Worm (Caenorhabditis elegans): ENCODE data around the gene C04F5.9.

The C04F5.9 gene

ce11 chrV:5069440-5069839 lies 49.6 kb downstream of the C04F5.9 start, which contains the start of gene Y58A7A.1:
Gene Y58A7A.1, minus strand, starts transcription at chrV:5069540.
- no peak for TF ChIP-seq scrt-1 (GFP tag; IDR thresholded peaks at IDR 0.05)
- no peak for TF ChIP-seq ceh-36 (tag; optimal IDR thresholded peaks at IDR 0.05)
- TF ChIP-seq tbx-11 (GFP tag; IDR thresholded peaks at IDR 0.05) = no peak
- no peak for TF ChIP-seq aly-1 (tag; optimal IDR thresholded peaks at IDR 0.05)
- TF ChIP-seq tbx-37 (GFP tag; conservative IDR thresholded peaks at IDR 0.05) = no peak
- no peak for TF ChIP-seq ceh-13 (GFP tag; optimal IDR thresholded peaks at IDR 0.05)

DNA sequence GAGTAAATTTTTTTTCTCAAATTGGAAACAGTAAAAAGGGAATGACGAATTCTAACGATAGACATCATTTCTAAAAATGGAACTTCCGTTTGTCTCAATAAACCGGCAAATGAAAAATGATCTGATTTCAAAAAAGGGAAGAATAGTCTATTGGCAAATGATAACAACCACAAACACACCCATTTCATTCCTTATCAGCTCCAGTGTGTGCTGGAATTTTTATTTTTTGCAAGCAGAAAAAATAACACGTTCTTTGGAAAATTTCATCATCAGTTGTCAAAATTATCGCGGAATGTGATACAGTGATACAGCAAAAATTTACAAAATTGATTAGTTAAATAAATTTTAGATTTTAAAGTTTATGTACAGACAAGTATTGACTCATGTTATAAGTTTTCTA lies 51.6 kb downstream of the C04F5.9 start:
- no peak for TF ChIP-seq sea-1 (GFP tag; conservative IDR thresholded peaks at IDR 0.05)
- no peak for TF ChIP-seq ets-7 (tag; optimal IDR thresholded peaks at IDR 0.05)
- no peak for TF ChIP-seq aly-1 (tag; optimal IDR thresholded peaks at IDR 0.05)

DNA sequence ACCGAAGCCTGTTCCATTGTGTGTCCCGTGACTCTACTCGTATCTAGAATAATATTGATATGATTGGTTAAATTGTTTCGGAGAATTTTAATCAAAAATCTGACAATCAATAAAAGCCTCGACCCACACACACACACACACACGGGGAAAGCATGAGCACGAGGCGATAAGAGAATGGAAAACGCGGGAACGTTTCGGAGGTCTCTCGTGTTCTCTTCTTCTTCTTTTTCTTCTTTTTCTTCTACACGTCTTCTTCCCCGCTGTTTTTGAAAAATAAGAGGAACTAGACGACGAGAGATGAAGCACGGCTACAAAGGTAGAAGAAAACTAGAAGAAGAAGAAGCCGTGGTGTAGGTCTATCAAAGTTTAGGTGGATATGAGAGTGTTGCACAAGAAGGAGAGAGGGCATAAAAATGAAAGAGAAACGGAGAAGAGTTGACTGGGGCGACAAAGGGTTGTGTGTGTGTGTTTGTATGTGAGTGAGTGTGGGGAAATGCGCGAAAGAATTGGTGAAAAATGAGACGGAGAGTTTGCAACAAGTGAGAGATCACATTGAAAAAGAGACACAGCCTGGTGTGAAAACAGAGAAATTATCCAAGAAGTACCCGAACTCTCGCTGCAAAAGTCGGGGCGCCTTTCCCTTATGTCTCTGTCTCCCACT lies 54.1 kb downstream of the C04F5.9 start, which contains the start of gene mlk-1:
Gene mlk-1, minus strand, starts transcription at position 51 of the 661 bp plus-strand sequence.
- TF ChIP-seq scrt-1 (GFP tag; IDR thresholded peaks at IDR 0.05) (no peak), F13C5.2 (tag; optimal IDR thresholded peaks at IDR 0.05) (peak; percentile 12)
